Fruit fly (Drosophila melanogaster) whole organism, embryonic: ENCODE data around the gene Toll-4.

Experiments
- Antp ChIP-seq: fragments of 200-800 bp; sonication (Bioruptor generic); optimal IDR thresholded peaks from 3 replicates; lab custom pipeline; 2016; ENCODE audit warnings: missing biosample characterization, missing genetic modification characterization
- C15 ChIP-seq: fragments of 200-800 bp; sonication (Bioruptor generic); IDR thresholded peaks from 3 replicates; pipeline ENCODE4 v1.3.6; 2022; ENCODE audit warnings: missing biosample characterization, missing genetic modification characterization
- CG10274 ChIP-seq: fragments of 200-800 bp; sonication (Bioruptor generic); optimal IDR thresholded peaks from 3 replicates; lab custom pipeline; 2017; ENCODE audit warnings: missing biosample characterization, mild to moderate bottlenecking, missing genetic modification characterization
- CG12769 ChIP-seq: fragments of 200-800 bp; sonication (Bioruptor generic); optimal IDR thresholded peaks from 2 replicates; lab custom pipeline; 2019; ENCODE audit warnings: missing biosample characterization, mild to moderate bottlenecking, missing genetic modification characterization, moderate library complexity
- CG14050 ChIP-seq: fragments of 200-800 bp; sonication (Bioruptor generic); IDR thresholded peaks from 3 replicates; pipeline ENCODE4 v1.3.6; 2022; ENCODE audit warnings: missing biosample characterization, missing genetic modification characterization
- CG15601 ChIP-seq: fragments of 200-800 bp; sonication (Bioruptor generic); optimal IDR thresholded peaks from 3 replicates; lab custom pipeline; 2019; ENCODE audit warnings: missing biosample characterization, mild to moderate bottlenecking, missing genetic modification characterization, moderate library complexity
- CG1603 ChIP-seq: fragments of 200-800 bp; sonication (Bioruptor generic); optimal IDR thresholded peaks from 2 replicates; lab custom pipeline; 2019; ENCODE audit warnings: missing biosample characterization, mild to moderate bottlenecking, missing genetic modification characterization, moderate library complexity
- CG2199 ChIP-seq: fragments of 200-800 bp; sonication (Bioruptor generic); IDR thresholded peaks from 3 replicates; pipeline ENCODE4 v1.3.6; 2022; ENCODE audit warnings: missing biosample characterization, missing genetic modification characterization
- CG2678 ChIP-seq: fragments of 200-800 bp; sonication (Bioruptor generic); optimal IDR thresholded peaks from 3 replicates; lab custom pipeline; 2019; ENCODE audit warnings: missing biosample characterization, mild to moderate bottlenecking, missing genetic modification characterization, moderate library complexity
- CG31365 ChIP-seq: fragments of 200-800 bp; sonication (Bioruptor generic); optimal IDR thresholded peaks from 2 replicates; lab custom pipeline; 2018; ENCODE audit warnings: missing biosample characterization, mild to moderate bottlenecking, missing genetic modification characterization
- Ets65A ChIP-seq: fragments of 200-800 bp; sonication (Bioruptor generic); peaks from one replicate; lab custom pipeline; 2016; ENCODE audit warnings: missing biosample characterization, missing genetic modification characterization
- HmgZ ChIP-seq: fragments of 200-800 bp; sonication (Bioruptor generic); optimal IDR thresholded peaks from 2 replicates; lab custom pipeline; 2018; ENCODE audit warnings: missing biosample characterization, mild to moderate bottlenecking, missing genetic modification characterization
- Max ChIP-seq: fragments of 200-800 bp; sonication (Bioruptor generic); optimal IDR thresholded peaks from 2 replicates; lab custom pipeline; 2016; ENCODE audit warnings: missing biosample characterization, mild to moderate bottlenecking, missing genetic modification characterization
- Med ChIP-seq: fragments of 200-800 bp; sonication (Bioruptor generic); peaks from one replicate; lab custom pipeline; 2016; ENCODE audit warnings: missing biosample characterization, missing genetic modification characterization, mild to moderate bottlenecking, inconsistent platforms, moderate library complexity
- NFAT ChIP-seq: fragments of 200-800 bp; sonication (Bioruptor generic); IDR thresholded peaks from 2 replicates; pipeline ENCODE4 v1.3.6; 2022; ENCODE audit warnings: missing biosample characterization, missing genetic modification characterization
- Nf-YB ChIP-seq: fragments of 200-800 bp; sonication (Bioruptor generic); optimal IDR thresholded peaks from 3 replicates; lab custom pipeline; 2019; ENCODE audit warnings: missing biosample characterization, mild to moderate bottlenecking, missing genetic modification characterization, moderate library complexity
- Rx ChIP-seq: fragments of 200-800 bp; sonication (Bioruptor generic); IDR thresholded peaks from 2 replicates; pipeline ENCODE4 v1.3.6; 2022; ENCODE audit warnings: missing biosample characterization, missing genetic modification characterization
- Spps ChIP-seq: fragments of 200-800 bp; sonication (Bioruptor generic); optimal IDR thresholded peaks from 2 replicates; lab custom pipeline; 2018; ENCODE audit warnings: missing biosample characterization, mild to moderate bottlenecking, missing genetic modification characterization
- abd-A ChIP-seq: fragments of 200-800 bp; sonication (Bioruptor generic); optimal IDR thresholded peaks from 3 replicates; lab custom pipeline; 2019; ENCODE audit warnings: missing biosample characterization, mild to moderate bottlenecking, missing genetic modification characterization, moderate library complexity
- chinmo ChIP-seq: fragments of 200-800 bp; sonication (Bioruptor generic); IDR thresholded peaks from 4 replicates; pipeline ENCODE4 v1.3.6; 2022; ENCODE audit warnings: missing biosample characterization, missing genetic modification characterization; ENCODE audit not compliant: partially characterized antibody
- cwo ChIP-seq: fragments of 200-800 bp; sonication (Bioruptor generic); optimal IDR thresholded peaks from 3 replicates; lab custom pipeline; 2017; ENCODE audit warnings: missing biosample characterization, missing genetic modification characterization, mild to moderate bottlenecking, moderate library complexity, missing genetic modification reagents
- dati ChIP-seq: fragments of 200-800 bp; sonication (Bioruptor generic); IDR thresholded peaks from 2 replicates; pipeline ENCODE4 v1.3.6; 2022; ENCODE audit warnings: missing biosample characterization, missing genetic modification characterization
- fd96Cb ChIP-seq: fragments of 200-800 bp; sonication (Bioruptor generic); optimal IDR thresholded peaks from 2 replicates; lab custom pipeline; 2018; ENCODE audit warnings: missing biosample characterization, mild to moderate bottlenecking, missing genetic modification characterization, moderate library complexity
- grn ChIP-seq: fragments of 200-800 bp; sonication (Bioruptor generic); optimal IDR thresholded peaks from 3 replicates; lab custom pipeline; 2017; ENCODE audit warnings: missing biosample characterization, missing genetic modification characterization
- insv ChIP-seq, 2 experiments: fragments of 200-800 bp; sonication (Bioruptor generic); optimal IDR thresholded peaks; 3 replicates each; lab custom pipeline; 2016 to 2018; ENCODE audit warnings: missing biosample characterization in 2 of 2, missing genetic modification characterization in 2 of 2
- jumu ChIP-seq: fragments of 200-800 bp; sonication (Bioruptor generic); optimal IDR thresholded peaks from 3 replicates; lab custom pipeline; 2016; ENCODE audit warnings: missing biosample characterization, missing genetic modification characterization
- kay ChIP-seq: fragments of 200-800 bp; sonication (Bioruptor generic); optimal IDR thresholded peaks from 2 replicates; lab custom pipeline; 2016; ENCODE audit warnings: missing biosample characterization, missing genetic modification characterization
- kni ChIP-seq: fragments of 200-800 bp; sonication (Bioruptor generic); optimal IDR thresholded peaks from 3 replicates; lab custom pipeline; 2017; ENCODE audit warnings: mild to moderate bottlenecking, missing biosample characterization, missing genetic modification reagents, missing genetic modification characterization
- lbe ChIP-seq: fragments of 200-800 bp; sonication (Bioruptor generic); optimal IDR thresholded peaks from 2 replicates; lab custom pipeline; 2016; ENCODE audit warnings: missing biosample characterization, mild to moderate bottlenecking, missing genetic modification characterization
- lola ChIP-seq, 3 experiments: fragments of >200 bp in 2 of 3; fragments of 200-800 bp in 1 of 3; sonication (Bioruptor generic) in 1 of 3; optimal IDR thresholded peaks; 2 replicates each; lab custom pipeline; 2017 to 2019; ENCODE audit warnings: missing biosample characterization in 3 of 3, missing genetic modification characterization in 3 of 3, mild to moderate bottlenecking in 1 of 3, moderate library complexity in 1 of 3
- odd ChIP-seq: fragments of 200-800 bp; sonication (Bioruptor generic); optimal IDR thresholded peaks from 2 replicates; lab custom pipeline; 2017; ENCODE audit warnings: missing biosample characterization, mild to moderate bottlenecking, missing genetic modification characterization
- sc ChIP-seq, 3 experiments: fragments of >200 bp in 2 of 3; fragments of 200-800 bp in 1 of 3; sonication (Bioruptor generic) in 1 of 3; optimal IDR thresholded peaks; 2 replicates in 2 of 3; 3 replicates in 1 of 3; lab custom pipeline; 2017; ENCODE audit warnings: mild to moderate bottlenecking in 1 of 3, missing biosample characterization in 1 of 3, missing genetic modification characterization in 1 of 3, missing genetic modification reagents in 1 of 3
- sd ChIP-seq: fragments of 200-800 bp; sonication (Bioruptor generic); optimal IDR thresholded peaks from 3 replicates; lab custom pipeline; 2018; ENCODE audit warnings: missing biosample characterization, mild to moderate bottlenecking, missing genetic modification characterization, moderate library complexity
- sisA ChIP-seq: fragments of 200-800 bp; sonication (Bioruptor generic); IDR thresholded peaks from 2 replicates; pipeline ENCODE4 v1.3.6; 2022; ENCODE audit warnings: missing biosample characterization, missing genetic modification characterization
- sna ChIP-seq: fragments of 200-800 bp; sonication (Bioruptor generic); IDR thresholded peaks from 2 replicates; pipeline ENCODE4 v1.3.6; 2022; ENCODE audit warnings: missing biosample characterization, missing genetic modification characterization; ENCODE audit not compliant: partially characterized antibody
- sqz ChIP-seq: fragments of 200-800 bp; sonication (Bioruptor generic); optimal IDR thresholded peaks from 3 replicates; lab custom pipeline; 2018; ENCODE audit warnings: missing biosample characterization, mild to moderate bottlenecking, missing genetic modification characterization
- stwl ChIP-seq: fragments of 200-800 bp; sonication (Bioruptor generic); optimal IDR thresholded peaks from 3 replicates; lab custom pipeline; 2018; ENCODE audit warnings: missing biosample characterization, mild to moderate bottlenecking, missing genetic modification characterization, moderate library complexity
- tll ChIP-seq, 2 experiments: fragments of 200-800 bp in 1 of 2; fragments of >200 bp in 1 of 2; sonication (Bioruptor generic) in 1 of 2; optimal IDR thresholded peaks; 2 replicates each; lab custom pipeline; 2017 to 2019; ENCODE audit warnings: missing biosample characterization in 2 of 2, missing genetic modification characterization in 2 of 2, mild to moderate bottlenecking in 1 of 2, moderate library complexity in 1 of 2
- tna ChIP-seq: fragments of 200-800 bp; sonication (Bioruptor generic); IDR thresholded peaks from 2 replicates; pipeline ENCODE4 v1.3.6; 2022; ENCODE audit warnings: missing biosample characterization, missing genetic modification characterization; ENCODE audit not compliant: partially characterized antibody
- trh ChIP-seq: fragments of 200-800 bp; sonication (Bioruptor generic); optimal IDR thresholded peaks from 2 replicates; lab custom pipeline; 2016; ENCODE audit warnings: missing biosample characterization, missing genetic modification characterization
- usp ChIP-seq: fragments of >200 bp; optimal IDR thresholded peaks from 2 replicates; lab custom pipeline; 2017; ENCODE audit warnings: missing biosample characterization, missing genetic modification characterization
- vvl ChIP-seq: fragments of 200-800 bp; sonication (Bioruptor generic); IDR thresholded peaks from 2 replicates; pipeline ENCODE4 v1.3.6; 2022; ENCODE audit warnings: missing biosample characterization, missing genetic modification characterization
- zen ChIP-seq: fragments of 200-800 bp; sonication (Bioruptor generic); optimal IDR thresholded peaks from 3 replicates; lab custom pipeline; 2018; ENCODE audit warnings: missing biosample characterization, mild to moderate bottlenecking, missing genetic modification characterization, moderate library complexity
- zen2 ChIP-seq: fragments of 200-800 bp; sonication (Bioruptor generic); IDR thresholded peaks from 3 replicates; pipeline ENCODE4 v1.3.6; 2022; ENCODE audit warnings: missing biosample characterization, missing genetic modification characterization; ENCODE audit not compliant: partially characterized antibody

Toll-4 gene

DNA sequence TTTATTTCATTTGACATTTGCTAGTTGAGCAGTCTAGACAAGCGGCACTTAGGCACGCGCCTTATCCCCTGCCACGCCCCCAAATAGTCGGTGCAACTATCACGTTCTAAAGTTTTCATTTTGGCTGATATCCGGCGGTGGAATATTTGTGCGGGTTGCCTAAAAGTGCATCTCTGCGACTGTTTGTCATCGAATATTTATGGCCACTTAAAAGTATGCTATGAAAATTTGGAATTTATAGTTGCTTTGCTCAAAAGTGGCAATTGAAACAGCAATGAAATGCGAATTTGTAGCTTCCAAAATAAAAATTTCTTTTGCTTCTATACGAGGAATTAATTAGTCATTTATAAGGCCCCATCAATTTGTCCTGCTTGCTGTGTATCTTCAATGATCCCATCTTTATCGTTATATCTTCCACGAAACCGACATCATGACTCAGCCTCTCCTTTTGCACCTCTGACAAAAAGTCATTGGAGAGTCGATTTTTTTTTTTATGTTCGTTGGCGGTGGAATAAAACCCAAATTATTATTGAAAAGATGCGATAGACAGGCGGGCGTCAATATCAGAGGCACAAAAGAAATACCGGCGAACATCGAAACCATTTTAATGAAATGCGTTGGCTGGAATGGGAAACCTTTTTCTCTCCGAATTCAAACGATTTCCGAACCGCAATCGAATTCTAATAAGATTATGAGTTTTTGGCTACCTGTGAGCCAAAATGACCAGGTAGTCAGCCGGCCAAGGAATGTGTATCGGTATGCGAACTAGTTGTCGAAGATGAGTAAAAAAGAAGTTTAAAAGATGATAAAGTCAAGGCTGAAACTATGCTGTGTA, 36.8 kb downstream of the Toll-4 start:
- TF ChIP-seq lbe (GFP tag; lab: Kevin White, UChicago) = no peak
- no peak for TF ChIP-seq HmgZ
- TF ChIP-seq trh = no peak
- no peak for TF ChIP-seq CG1603
- TF ChIP-seq CG31365 (tag; lab: Kevin White, UChicago) = no peak
- TF ChIP-seq Max (GFP tag; lab: Kevin White, UChicago) = no peak
- TF ChIP-seq C15 = no peak
- TF ChIP-seq abd-A (tag; lab: Kevin White, UChicago) = peak; percentile 36
- TF ChIP-seq grn = peak; percentile 51
- peak; percentile 47 for TF ChIP-seq sqz
- TF ChIP-seq zen (tag; lab: Kevin White, UChicago) = peak; percentile 12
- peak; percentile 2 for TF ChIP-seq kni (GFP tag; lab: Kevin White, UChicago)
- TF ChIP-seq CG15601 (tag; lab: Kevin White, UChicago) = peak; percentile 88
- no peak for TF ChIP-seq Antp (GFP tag; lab: Kevin White, UChicago)
- TF ChIP-seq cwo (GFP tag; lab: Kevin White, UChicago) = no peak
- TF ChIP-seq tna = no peak
- no peak for TF ChIP-seq CG14050
- TF ChIP-seq sna (GFP tag; lab: Robert Waterston, UW) = no peak
- no peak for TF ChIP-seq Rx
- peak in 1 of 3 experiments; percentile 20 for TF ChIP-seq lola (GFP tag; optimal IDR thresholded peaks at IDR 0.05; lab: Kevin White, UChicago)
- TF ChIP-seq CG2199 (GFP tag; lab: Robert Waterston, UW) = peak; percentile 77
- peak; percentile 29 for TF ChIP-seq stwl
- TF ChIP-seq dati (GFP tag; lab: Robert Waterston, UW) = no peak
- TF ChIP-seq sc (optimal IDR thresholded peaks at IDR 0.05; lab: Kevin White, UChicago) = no peak
- no peak for TF ChIP-seq sc (GFP tag; optimal IDR thresholded peaks at IDR 0.05; lab: Kevin White, UChicago)
- TF ChIP-seq insv (GFP tag; optimal IDR thresholded peaks at IDR 0.05; lab: Kevin White, UChicago) = peak in 1 of 2 experiments; percentile 89
- TF ChIP-seq sisA (GFP tag; lab: Robert Waterston, UW) = no peak
- TF ChIP-seq jumu = no peak
- TF ChIP-seq chinmo = 0 out of 4 replicates have a peak, but pooled peaks have one; percentile 31
- no peak for TF ChIP-seq NFAT (GFP tag; lab: Robert Waterston, UW)
- peak; percentile 77 for TF ChIP-seq sd (tag; lab: Kevin White, UChicago)
- TF ChIP-seq vvl (GFP tag; lab: Robert Waterston, UW) = 0 out of 2 replicates have a peak, but pooled peaks have one; percentile 6
- TF ChIP-seq Med (GFP tag; lab: Kevin White, UChicago) = peak; percentile 38
- TF ChIP-seq Ets65A (GFP tag; lab: Kevin White, UChicago) = peak; percentile 42
- TF ChIP-seq CG12769 (tag; lab: Kevin White, UChicago) = peak; percentile 4
- TF ChIP-seq Nf-YB (GFP tag; lab: Kevin White, UChicago) = no peak
- no peak for TF ChIP-seq Spps
- no peak for TF ChIP-seq CG10274
- TF ChIP-seq tll (GFP tag; optimal IDR thresholded peaks at IDR 0.05; lab: Kevin White, UChicago) = peak in 1 of 2 experiments; percentile 44
- peak; percentile 3 for TF ChIP-seq kay (GFP tag; lab: Kevin White, UChicago)
- TF ChIP-seq odd (GFP tag; lab: Kevin White, UChicago) = no peak
- no peak for TF ChIP-seq fd96Cb (tag; lab: Kevin White, UChicago)
- TF ChIP-seq CG2678 = no peak
- no peak for TF ChIP-seq zen2 (GFP tag; lab: Robert Waterston, UW)
- no peak for TF ChIP-seq usp (GFP tag; lab: Kevin White, UChicago)
